Fruit fly (Drosophila melanogaster) Kc167 (cell line): ENCODE results near the gene Teh2.

Experiments used
- Myc ChIP-seq: fragments of >200 bp; optimal IDR thresholded peaks from 2 replicates; lab custom pipeline; 2017; ENCODE audit warnings: missing external identifiers
- Sin3A ChIP-seq: fragments of >200 bp; optimal IDR thresholded peaks from 2 replicates; lab custom pipeline; 2018; ENCODE audit warnings: missing external identifiers
- h ChIP-seq: fragments of >200 bp; optimal IDR thresholded peaks from 3 replicates; lab custom pipeline; 2018; ENCODE audit warnings: missing external identifiers
- insv ChIP-seq: fragments of >200 bp; optimal IDR thresholded peaks from 3 replicates; lab custom pipeline; 2018; ENCODE audit warnings: missing external identifiers
- psq ChIP-seq: fragments of >200 bp; optimal IDR thresholded peaks from 2 replicates; lab custom pipeline; 2017; ENCODE audit warnings: missing external identifiers
- ttk ChIP-seq: sonication (Bioruptor generic); optimal IDR thresholded peaks from 2 replicates; lab custom pipeline; 2017; ENCODE audit warnings: missing external identifiers

Gene Teh2

dm6 chr3L:4187930-4188523 lies at the start of gene Teh2, which contains the start of gene tipE:
TSS of gene Teh2 (minus strand) at chr3L:4188023.
TSS of gene tipE (plus strand) at chr3L:4188499.
- TF ChIP-seq psq (no peak), h (no peak), ttk (lab: Kevin White, UChicago) (no peak)

DNA sequence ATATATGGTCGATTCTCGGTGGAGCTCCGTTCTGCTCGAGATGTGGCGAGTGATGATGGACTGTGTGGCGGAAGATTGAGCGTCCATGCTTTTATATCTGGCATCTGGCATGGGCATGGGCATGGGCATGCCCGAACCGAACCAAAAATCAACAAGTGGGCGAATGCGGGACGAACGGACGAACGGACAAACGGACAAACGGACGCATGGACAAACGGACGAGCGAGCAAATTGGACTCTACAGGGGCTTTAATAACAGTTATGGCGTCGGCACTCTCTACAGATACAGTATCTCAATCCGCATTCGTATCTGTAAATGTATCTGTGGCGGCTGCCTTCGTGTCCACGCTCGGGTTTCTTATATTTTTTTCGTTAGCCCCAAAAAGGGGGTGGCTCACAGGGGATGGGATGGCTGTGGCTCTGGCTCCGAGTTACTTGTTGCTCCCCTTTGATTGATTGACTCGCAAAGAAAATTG lies 48.3 kb upstream of the Teh2 start, which contains the start of gene ImpL2:
Gene ImpL2 (minus strand): TSS at position 51 of the 476 bp plus-strand sequence.
- no peak for TF ChIP-seq Sin3A (lab: Kevin White, UChicago)
- TF ChIP-seq psq: no peak
- no peak for TF ChIP-seq insv (lab: Kevin White, UChicago)
- no peak for TF ChIP-seq ttk (lab: Kevin White, UChicago)
- TF ChIP-seq Myc (lab: Kevin White, UChicago): no peak
- TF ChIP-seq h: no peak

dm6 chr3L:4233603-4234277 lies 45.9 kb upstream of the Teh2 start:
- TF ChIP-seq Sin3A (lab: Kevin White, UChicago) (no peak), Myc (lab: Kevin White, UChicago) (no peak), psq (no peak), insv (lab: Kevin White, UChicago) (no peak), h (no peak), ttk (lab: Kevin White, UChicago) (no peak)

dm6 chr3L:4232724-4233367 lies 45.0 kb upstream of the Teh2 start:
- TF ChIP-seq Sin3A (lab: Kevin White, UChicago) (no peak), Myc (lab: Kevin White, UChicago) (no peak), h (no peak), psq (no peak), ttk (lab: Kevin White, UChicago) (no peak), insv (lab: Kevin White, UChicago) (no peak)

DNA sequence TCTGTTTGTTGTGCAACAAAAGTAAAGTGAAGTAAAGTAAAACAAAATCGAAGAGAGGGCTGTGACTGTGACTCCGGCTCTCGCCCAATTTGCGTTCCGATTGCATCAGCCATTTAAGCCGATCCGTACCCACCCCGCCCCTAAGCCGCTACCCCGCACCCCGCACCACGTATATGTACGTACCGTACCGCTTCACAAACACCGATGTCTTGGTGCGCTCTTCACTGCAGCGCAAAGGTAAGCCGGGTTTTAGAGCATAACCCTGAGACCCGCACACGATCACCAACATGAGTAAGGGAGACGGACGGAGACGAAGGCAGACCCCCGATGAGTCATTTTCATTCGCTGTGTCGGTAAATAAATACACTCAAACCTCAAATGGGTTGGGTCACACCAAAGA lies 44.4 kb upstream of the Teh2 start:
- TF ChIP-seq Myc (lab: Kevin White, UChicago) (no peak), Sin3A (lab: Kevin White, UChicago) (no peak), psq (no peak), h (no peak), insv (lab: Kevin White, UChicago) (no peak), ttk (lab: Kevin White, UChicago) (no peak)

- TF ChIP-seq ttk (lab: Kevin White, UChicago) (no peak), h (no peak), Sin3A (lab: Kevin White, UChicago) (no peak), Myc (lab: Kevin White, UChicago) (no peak), psq (no peak), insv (lab: Kevin White, UChicago) (no peak)
Measured at dm6 chr3L:4231401-4232014, 43.7 kb upstream of the Teh2 start.

DNA sequence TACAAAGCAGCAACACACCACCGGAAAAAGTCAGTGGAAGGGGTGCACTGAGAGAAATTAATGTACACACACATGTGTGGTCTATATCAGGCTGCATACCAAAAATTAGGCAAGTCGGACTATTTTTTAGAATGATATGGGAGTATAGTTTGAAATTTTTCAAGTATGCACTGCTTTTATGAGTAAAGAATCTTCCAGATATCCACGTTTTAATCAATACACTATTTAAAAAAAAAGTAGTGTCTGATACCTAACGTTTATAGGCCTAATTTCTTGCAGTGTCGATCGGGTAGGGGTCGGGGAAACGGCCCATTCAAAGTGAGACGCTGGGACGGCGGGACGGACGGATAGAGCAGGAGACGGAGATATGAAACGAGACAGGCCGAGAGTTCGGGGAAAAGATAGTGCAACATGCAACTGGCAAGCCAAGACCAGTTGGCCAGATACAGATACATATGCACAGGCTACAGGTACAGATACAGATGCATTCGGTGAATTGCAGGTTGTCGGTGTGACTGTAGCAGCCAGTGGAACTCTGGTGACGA lies 42.6 kb upstream of the Teh2 start:
- TF ChIP-seq Myc (lab: Kevin White, UChicago) (no peak), psq (no peak)

DNA sequence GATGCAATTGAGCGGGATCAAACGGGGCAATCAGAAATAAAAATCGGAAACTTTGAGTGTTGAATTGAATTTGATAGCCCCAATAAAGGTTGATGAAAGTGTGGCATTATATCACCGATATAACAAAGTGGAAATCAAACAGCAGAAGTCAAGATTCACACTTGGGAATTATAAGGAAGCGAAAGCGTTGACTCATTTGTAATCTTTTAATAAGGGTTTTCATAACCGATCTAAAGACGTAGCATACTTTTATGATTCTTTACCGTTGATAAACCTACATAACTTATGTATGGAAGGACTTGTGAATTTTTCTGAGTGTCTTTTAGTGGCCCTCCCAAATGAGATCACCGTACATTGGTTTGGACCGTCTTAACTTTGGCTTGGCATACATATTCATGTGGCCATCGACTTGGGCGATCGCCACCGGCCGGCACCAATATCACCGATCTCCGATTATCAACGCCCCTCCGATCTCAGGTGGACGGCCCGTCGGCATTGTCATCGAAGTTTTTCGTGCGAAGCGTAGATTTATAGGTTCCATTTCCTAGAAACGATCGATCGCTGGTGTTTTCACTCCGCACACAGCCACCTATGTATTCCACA lies 41.6 kb upstream of the Teh2 start:
- TF ChIP-seq Sin3A (lab: Kevin White, UChicago): no peak
- TF ChIP-seq insv (lab: Kevin White, UChicago): no peak
- no peak for TF ChIP-seq h
- no peak for TF ChIP-seq ttk (lab: Kevin White, UChicago)
- TF ChIP-seq Myc (lab: Kevin White, UChicago): no peak
- TF ChIP-seq psq: no peak

DNA sequence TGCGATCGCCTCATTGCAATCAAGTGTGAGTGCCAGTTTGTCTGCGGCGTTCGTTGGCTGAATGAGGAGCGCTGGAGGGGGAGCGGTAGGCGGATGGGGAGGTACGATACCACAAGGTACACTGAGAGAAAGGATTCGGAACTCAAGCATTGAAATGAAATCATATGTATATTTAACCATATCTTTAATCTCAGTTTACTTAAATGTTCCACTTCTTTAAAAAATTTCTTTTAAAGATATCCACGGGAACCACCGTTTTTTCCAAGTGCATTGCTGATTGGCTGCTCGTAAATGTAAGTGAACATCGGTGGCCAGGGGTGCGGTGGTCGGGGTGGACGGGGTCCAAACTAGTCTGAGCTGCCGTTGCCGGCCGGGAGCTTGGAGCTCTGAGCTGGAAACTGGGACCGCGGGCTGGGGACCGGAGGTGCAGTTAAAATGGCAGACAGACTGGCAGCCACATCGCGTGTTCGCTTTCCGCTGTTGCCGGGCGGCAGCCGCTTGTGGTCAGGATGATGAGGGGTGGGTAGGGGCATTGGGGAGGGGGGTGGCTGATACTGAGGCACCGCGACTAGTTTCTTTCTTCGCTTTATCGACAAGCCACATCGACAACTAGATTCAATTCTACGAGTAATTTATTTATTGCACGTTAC lies 40.5 kb upstream of the Teh2 start:
- TF ChIP-seq psq (no peak), insv (lab: Kevin White, UChicago) (no peak), Myc (lab: Kevin White, UChicago) (no peak), Sin3A (lab: Kevin White, UChicago) (no peak), h (no peak), ttk (lab: Kevin White, UChicago) (no peak)

DNA sequence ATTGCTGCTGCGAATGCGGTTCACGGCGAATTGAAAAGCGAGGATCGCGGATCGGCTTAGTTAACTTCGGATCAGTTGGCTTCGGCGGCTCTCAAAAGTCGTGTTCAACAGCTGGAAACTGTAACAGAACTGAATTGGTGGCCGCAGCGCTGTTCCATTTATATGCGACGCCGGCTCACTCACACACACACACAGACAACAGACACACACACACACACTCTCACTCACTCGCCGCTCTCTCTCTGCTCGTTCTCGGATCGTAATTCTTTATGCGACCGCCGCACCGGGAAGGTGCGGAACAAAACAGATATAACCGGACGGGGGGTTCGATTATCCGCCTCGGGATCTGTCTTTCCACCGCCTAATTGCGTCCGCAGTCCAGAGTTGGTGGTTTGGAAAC lies 39.3 kb upstream of the Teh2 start, which contains the start of gene CG46460:
Gene CG46460 (minus strand): TSS at position 139 of the 400 bp plus-strand sequence.
- TF ChIP-seq h (no peak), Myc (lab: Kevin White, UChicago) (no peak), insv (lab: Kevin White, UChicago) (no peak), Sin3A (lab: Kevin White, UChicago) (no peak), psq (no peak), ttk (lab: Kevin White, UChicago) (no peak)
